Fruit fly (Drosophila melanogaster): Measurements from ENCODE around the gene GstZ2.
A peak's percentile ranks its signal among the peaks of the same experiment; 100 is the strongest.

Gene GstZ2

DNA sequence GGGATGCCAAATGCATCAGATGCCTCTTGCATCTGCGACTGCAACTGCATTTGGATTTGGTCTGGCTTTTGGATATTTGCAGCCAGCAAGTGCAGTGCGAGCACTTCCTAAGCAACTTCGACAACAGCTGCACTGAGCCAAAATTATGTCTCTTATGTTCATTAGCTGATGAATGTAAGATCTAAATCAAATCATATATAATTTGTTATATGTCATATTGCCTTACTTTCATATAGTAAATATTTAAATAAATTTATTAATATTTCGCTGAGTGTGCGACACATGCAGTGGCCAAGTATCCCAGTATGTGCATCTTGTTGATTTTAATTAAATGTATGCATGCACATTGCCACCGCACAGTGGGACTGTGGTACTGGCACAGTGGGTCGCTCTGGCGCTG lies 19.9 kb upstream of the GstZ2 start (continued):
- TF ChIP-seq CG11294 (GFP tag; IDR thresholded peaks at IDR 0.05) (no peak; the same call in 1 of the 2 replicates), acj6 (GFP tag; optimal IDR thresholded peaks at IDR 0.05) (peak; percentile 8), CG6854 (GFP tag; optimal IDR thresholded peaks at IDR 0.05) (no peak), CG1621 (tag; optimal IDR thresholded peaks at IDR 0.05) (no peak), svp (GFP tag) (no peak), CG10669 (GFP tag; optimal IDR thresholded peaks at IDR 0.05) (no peak), Ets96B (tag; optimal IDR thresholded peaks at IDR 0.05) (no peak), CG6276 (GFP tag; optimal IDR thresholded peaks at IDR 0.05) (peak; percentile 48), ss (GFP tag; optimal IDR thresholded peaks at IDR 0.05) (no peak), CG3919 (GFP tag; optimal IDR thresholded peaks at IDR 0.05) (peak; percentile 49), CG8632 (GFP tag; optimal IDR thresholded peaks at IDR 0.05) (no peak), CG10631 (GFP tag; optimal IDR thresholded peaks at IDR 0.05) (peak; percentile 43), topi (GFP tag; optimal IDR thresholded peaks at IDR 0.05) (no peak), Blimp-1 (GFP tag; optimal IDR thresholded peaks at IDR 0.05) (no peak), OdsH (GFP tag; optimal IDR thresholded peaks at IDR 0.05) (peak; percentile 28), Hr38 (GFP tag; optimal IDR thresholded peaks at IDR 0.05) (no peak), CG6163 (GFP tag; IDR thresholded peaks at IDR 0.05) (peak; percentile 65), Eip93F (GFP tag; optimal IDR thresholded peaks at IDR 0.05) (no peak), fd59A (GFP tag; optimal IDR thresholded peaks at IDR 0.05) (no peak), spab (GFP tag; optimal IDR thresholded peaks at IDR 0.05) (no peak), cyc (GFP tag; optimal IDR thresholded peaks at IDR 0.05) (no peak), lz (GFP tag; optimal IDR thresholded peaks at IDR 0.05) (no peak), CG11902 (GFP tag; optimal IDR thresholded peaks at IDR 0.05) (no peak), esn (GFP tag; optimal IDR thresholded peaks at IDR 0.05) (no peak), fd85E (GFP tag; optimal IDR thresholded peaks at IDR 0.05) (no peak)

DNA sequence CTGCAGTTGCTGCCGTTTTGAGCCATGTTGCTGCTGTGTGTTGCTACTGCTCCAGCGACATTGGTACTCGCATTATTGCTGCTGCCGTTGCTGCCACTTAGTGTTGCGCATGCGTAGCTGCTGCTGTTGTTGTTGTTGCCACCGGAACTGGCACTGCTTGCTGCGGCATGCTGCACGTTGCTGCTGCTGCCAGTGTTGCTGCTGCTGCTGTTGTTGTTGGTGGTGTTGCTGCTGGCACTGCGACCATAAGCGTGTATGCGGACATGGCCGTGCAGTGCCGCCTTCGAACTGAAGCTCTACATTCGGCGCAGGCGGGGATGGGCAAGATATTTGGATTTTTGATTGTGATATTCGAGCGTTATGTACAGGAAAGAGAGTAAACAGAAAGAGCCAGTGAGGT lies 7.7 kb upstream of the GstZ2 start:
- TF ChIP-seq CG6808 (GFP tag; optimal IDR thresholded peaks at IDR 0.05) (no peak), svp (GFP tag) (peak; percentile 36)

DNA sequence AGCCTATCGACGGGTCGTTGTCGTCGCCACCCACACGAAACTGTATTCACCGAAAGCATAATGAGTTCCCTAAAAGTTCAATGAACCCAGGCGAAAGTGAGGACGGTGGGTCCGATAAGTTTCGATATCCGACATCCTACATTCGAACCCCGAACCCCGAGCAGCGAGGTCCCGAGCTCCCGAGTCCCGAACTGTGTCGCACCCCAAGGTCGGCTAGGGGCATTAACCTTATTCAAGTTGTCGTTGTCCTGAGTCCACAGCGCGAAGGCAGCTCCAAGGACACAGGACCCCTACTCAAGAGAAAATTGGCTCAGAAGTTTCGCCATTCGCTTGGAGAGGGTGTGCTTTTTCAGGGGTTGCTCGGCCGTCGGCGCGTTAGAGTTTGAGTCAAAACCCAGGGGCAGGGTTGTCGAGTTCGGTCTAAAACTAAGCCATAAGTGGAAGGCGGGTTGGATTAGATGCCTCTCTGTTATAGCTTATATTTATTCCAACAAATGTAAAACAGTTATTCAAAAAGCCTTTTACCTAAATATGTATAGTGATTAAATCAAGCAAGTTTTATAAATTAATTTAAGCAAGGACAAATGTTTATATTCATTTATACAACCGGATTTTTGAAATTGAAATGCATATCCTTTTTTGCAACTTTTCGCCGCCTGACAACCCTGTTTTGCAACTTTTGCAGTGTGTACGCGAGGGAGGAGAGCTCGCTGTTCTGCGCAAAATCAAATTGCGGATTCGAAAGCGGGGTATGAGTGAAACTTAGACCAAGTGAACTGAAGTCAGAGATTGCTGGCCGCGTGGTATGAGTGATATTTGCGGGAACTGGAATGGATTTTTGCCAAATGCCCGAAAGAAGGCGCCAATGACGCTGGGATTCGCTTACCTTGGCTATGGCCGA lies 817 bp downstream of the GstZ2 start:
- TF ChIP-seq CG10669 (GFP tag; optimal IDR thresholded peaks at IDR 0.05) (peak; percentile 46), CG10631 (GFP tag; optimal IDR thresholded peaks at IDR 0.05) (peak; percentile 34), OdsH (GFP tag; optimal IDR thresholded peaks at IDR 0.05) (peak; percentile 42), CG4318 (GFP tag; optimal IDR thresholded peaks at IDR 0.05) (peak; percentile 13), Lpt (GFP tag; optimal IDR thresholded peaks at IDR 0.05) (no peak), Hr4 (GFP tag; optimal IDR thresholded peaks at IDR 0.05) (peak; percentile 60), CG6163 (GFP tag; IDR thresholded peaks at IDR 0.05) (0 out of 3 replicates have a peak, but pooled peaks have one; percentile 17), CG8632 (GFP tag; optimal IDR thresholded peaks at IDR 0.05) (peak; percentile 22), CG3919 (GFP tag; optimal IDR thresholded peaks at IDR 0.05) (peak; percentile 29), topi (GFP tag; optimal IDR thresholded peaks at IDR 0.05) (peak; percentile 56), CG11294 (GFP tag; IDR thresholded peaks at IDR 0.05) (peak; percentile 31; the same call in 1 of the 2 replicates), vri (GFP tag; optimal IDR thresholded peaks at IDR 0.05) (peak; percentile 24), achi (GFP tag; optimal IDR thresholded peaks at IDR 0.05) (peak; percentile 55), salr (GFP tag; optimal IDR thresholded peaks at IDR 0.05) (no peak), spab (GFP tag; optimal IDR thresholded peaks at IDR 0.05) (peak; percentile 46), fd59A (GFP tag; optimal IDR thresholded peaks at IDR 0.05) (peak; percentile 36), Ets21C (GFP tag; optimal IDR thresholded peaks at IDR 0.05) (peak; percentile 4), CG6808 (GFP tag; optimal IDR thresholded peaks at IDR 0.05) (peak; percentile 63), Eip75B (GFP tag; optimal IDR thresholded peaks at IDR 0.05) (peak; percentile 45), Hr38 (GFP tag; optimal IDR thresholded peaks at IDR 0.05) (no peak), Ets96B (tag; optimal IDR thresholded peaks at IDR 0.05) (peak; percentile 59), CG1621 (tag; optimal IDR thresholded peaks at IDR 0.05) (no peak), CG3032 (tag; optimal IDR thresholded peaks at IDR 0.05) (no peak), CG31627 (GFP tag; optimal IDR thresholded peaks at IDR 0.05) (peak; percentile 40), Blimp-1 (GFP tag; optimal IDR thresholded peaks at IDR 0.05) (peak; percentile 27), CG8119 (GFP tag; IDR thresholded peaks at IDR 0.05) (peak; percentile 42; the same call in 1 of the 3 replicates), CG34406 (GFP tag; optimal IDR thresholded peaks at IDR 0.05) (peak; percentile 16), eg (GFP tag; IDR thresholded peaks at IDR 0.05) (no peak; the same call in 1 of the 3 replicates), CG7368 (GFP tag; optimal IDR thresholded peaks at IDR 0.05) (peak; percentile 7), lz (GFP tag; optimal IDR thresholded peaks at IDR 0.05) (peak; percentile 66), CG6276 (GFP tag; optimal IDR thresholded peaks at IDR 0.05) (peak; percentile 38), cyc (GFP tag; optimal IDR thresholded peaks at IDR 0.05) (peak; percentile 54), fd85E (GFP tag; optimal IDR thresholded peaks at IDR 0.05) (no peak), Sox102F (GFP tag; optimal IDR thresholded peaks at IDR 0.05) (peak; percentile 48), net (GFP tag; optimal IDR thresholded peaks at IDR 0.05) (peak; percentile 15), Eip93F (GFP tag; optimal IDR thresholded peaks at IDR 0.05) (no peak)

Data from whole organism, prepupa.